Fruit fly (Drosophila melanogaster) Kc167 (cell line): ENCODE results near the gene CG13445.

Source experiments
- Myc ChIP-seq: fragments of >200 bp; optimal IDR thresholded peaks from 2 replicates; lab custom pipeline; 2017; ENCODE audit warnings: missing external identifiers
- Sin3A ChIP-seq: fragments of >200 bp; optimal IDR thresholded peaks from 2 replicates; lab custom pipeline; 2018; ENCODE audit warnings: missing external identifiers
- h ChIP-seq: fragments of >200 bp; optimal IDR thresholded peaks from 3 replicates; lab custom pipeline; 2018; ENCODE audit warnings: missing external identifiers
- insv ChIP-seq: fragments of >200 bp; optimal IDR thresholded peaks from 3 replicates; lab custom pipeline; 2018; ENCODE audit warnings: missing external identifiers
- psq ChIP-seq: fragments of >200 bp; optimal IDR thresholded peaks from 2 replicates; lab custom pipeline; 2017; ENCODE audit warnings: missing external identifiers

DNA sequence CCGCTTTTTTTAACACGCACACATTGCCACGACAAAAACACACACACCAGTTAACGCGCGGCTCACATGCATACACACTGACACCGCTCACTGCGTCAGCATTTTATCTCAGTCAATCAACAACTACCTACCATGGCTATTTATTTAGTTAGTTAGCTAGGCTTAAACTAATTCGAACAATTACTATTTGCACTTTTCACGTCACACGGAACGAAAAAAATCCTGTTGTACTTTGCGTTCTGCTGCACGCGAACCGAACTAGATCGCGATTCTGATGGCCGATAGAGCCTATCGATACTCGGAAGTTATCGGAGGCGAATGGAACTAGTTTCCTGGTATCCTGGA lies 6.8 kb downstream of the CG13445 start, which contains the start of gene fwe:
- TF ChIP-seq Sin3A (no peak), psq (lab: Kevin White, UChicago) (no peak), h (no peak), Myc (no peak), insv (no peak)
